Fruit fly (Drosophila melanogaster): ENCODE results near the gene COX6AL2.

dm6 chr3L:18890283-18891175 is 23.4 kb downstream of the COX6AL2 start, which contains the start of gene CG3961:
- TF ChIP-seq psq (optimal IDR thresholded peaks at IDR 0.05) = no peak
- TF ChIP-seq h (optimal IDR thresholded peaks at IDR 0.05) = no peak
- TF ChIP-seq Myc (optimal IDR thresholded peaks at IDR 0.05) = no peak
- TF ChIP-seq ttk (optimal IDR thresholded peaks at IDR 0.05) = no peak
- no peak for TF ChIP-seq Sin3A (optimal IDR thresholded peaks at IDR 0.05)
- no peak for TF ChIP-seq insv (optimal IDR thresholded peaks at IDR 0.05)
